Worm (Caenorhabditis elegans) whole organism, mixed stage, embryonic: Measurements from ENCODE around the gene Y50D4A.4.

ENCODE experiments used
- ces-1 ChIP-seq: fragments of 150-350 bp; optimal IDR thresholded peaks from 2 replicates; lab custom pipeline; 2014; ENCODE audit warnings: missing biosample characterization, missing genetic modification reagents, missing genetic modification characterization
- nhr-237 ChIP-seq: fragments of 150-350 bp; optimal IDR thresholded peaks from 2 replicates; lab custom pipeline; 2014; ENCODE audit warnings: missing biosample characterization, missing genetic modification characterization
- nhr-76 ChIP-seq: sonication (generic microtip); optimal IDR thresholded peaks from 2 replicates; lab custom pipeline; 2017; ENCODE audit warnings: missing biosample characterization, missing genetic modification characterization
- snpc-4 ChIP-seq: fragments of 150-350 bp; optimal IDR thresholded peaks from 2 replicates; lab custom pipeline; 2014; ENCODE audit warnings: missing biosample characterization, missing genetic modification characterization
- unc-62 ChIP-seq: fragments of 150-350 bp; optimal IDR thresholded peaks from 2 replicates; lab custom pipeline; 2014; ENCODE audit warnings: missing biosample characterization, missing genetic modification reagents, missing genetic modification characterization
- ztf-11 ChIP-seq: fragments of 150-350 bp; optimal IDR thresholded peaks from 2 replicates; lab custom pipeline; 2014; ENCODE audit warnings: missing biosample characterization, missing genetic modification characterization

DNA sequence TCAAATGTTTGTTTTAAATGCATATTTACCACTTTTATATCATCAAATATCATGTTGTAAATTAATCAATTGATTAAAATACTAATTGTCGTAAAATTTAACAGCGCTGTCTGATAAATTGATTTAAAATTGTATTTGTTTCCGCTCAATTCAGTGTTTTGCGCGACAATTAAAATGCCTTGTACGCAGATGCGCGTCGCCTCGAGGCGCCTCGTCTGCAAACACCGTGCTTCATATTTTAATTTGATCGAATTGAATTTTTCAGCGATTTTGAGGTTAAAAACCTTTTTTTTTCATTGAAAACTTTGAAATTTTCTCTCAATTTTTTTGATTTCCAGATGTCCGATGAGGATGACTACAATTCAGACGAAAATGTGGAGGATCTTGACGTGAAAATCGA is 11.0 kb upstream of the Y50D4A.4 start, which contains the start of gene Y50D4A.5:
- TF ChIP-seq nhr-237, result no peak
- TF ChIP-seq nhr-76 (tag; lab: Kevin White, UChicago), result no peak
- TF ChIP-seq unc-62, result no peak
- TF ChIP-seq ztf-11 (tag; lab: Kevin White, UChicago), result no peak
- TF ChIP-seq snpc-4, result no peak
- TF ChIP-seq ces-1 (GFP tag; lab: Kevin White, UChicago), result peak; percentile 64
